Worm (Caenorhabditis elegans): ENCODE results near the gene scl-13.

Gene scl-13

DNA sequence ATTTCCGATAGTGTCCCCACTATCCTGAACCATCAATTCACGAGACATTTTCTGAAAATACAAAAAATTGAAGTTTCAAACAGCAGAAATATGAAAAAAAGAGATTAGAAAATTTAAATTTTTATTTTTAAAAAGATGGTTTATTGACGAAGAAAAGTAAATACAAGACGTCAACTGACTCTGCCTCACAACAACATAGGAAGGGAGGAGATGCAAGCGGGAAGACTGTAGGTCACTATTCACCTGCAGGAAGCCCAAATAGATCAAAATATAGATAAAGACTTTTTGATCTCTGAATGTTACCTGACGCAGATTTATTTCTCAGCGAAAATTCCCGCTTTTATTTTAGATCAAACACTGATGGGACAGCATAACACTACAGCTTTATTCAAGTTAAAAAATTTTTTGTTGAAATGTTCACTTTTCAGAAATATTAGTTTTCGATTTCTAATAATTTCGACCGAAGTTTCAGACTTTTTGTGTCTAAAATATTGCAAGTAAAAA, 35.3 kb downstream of the scl-13 start, which contains the start of gene cysl-3:
Gene cysl-3, minus strand, starts transcription at position 51 of the 504 bp plus-strand sequence.
- TF ChIP-seq tbx-11 (GFP tag; IDR thresholded peaks at IDR 0.05) (no peak), F13C5.2 (tag; optimal IDR thresholded peaks at IDR 0.05) (no peak), tra-4 (tag; optimal IDR thresholded peaks at IDR 0.05) (no peak), ceh-36 (tag; optimal IDR thresholded peaks at IDR 0.05) (no peak), tbx-37 (GFP tag; conservative IDR thresholded peaks at IDR 0.05) (no peak)

DNA sequence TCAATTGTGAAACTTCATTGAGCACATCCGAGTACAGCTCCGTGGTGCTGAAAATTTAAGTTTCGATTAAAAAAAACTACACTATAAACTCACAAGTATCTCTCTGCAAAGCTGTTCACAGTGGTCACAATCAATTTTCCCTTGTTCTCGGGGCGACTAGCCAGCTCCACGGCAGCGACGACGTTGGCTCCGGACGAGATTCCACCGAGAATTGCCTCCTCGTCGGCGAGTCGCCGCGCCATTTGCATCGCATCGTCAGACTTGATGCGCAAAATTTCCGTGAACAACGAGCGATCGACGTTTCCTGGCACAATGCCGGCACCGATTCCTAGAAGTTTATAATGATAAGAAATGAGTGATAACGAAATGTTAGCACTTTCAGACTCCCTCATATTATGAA, 36.8 kb downstream of the scl-13 start:
- no peak for TF ChIP-seq tra-4 (tag; optimal IDR thresholded peaks at IDR 0.05)
- TF ChIP-seq B0310.2 (tag; optimal IDR thresholded peaks at IDR 0.05) = no peak
- TF ChIP-seq flt-1 (GFP tag; IDR thresholded peaks at IDR 0.05) = no peak

DNA sequence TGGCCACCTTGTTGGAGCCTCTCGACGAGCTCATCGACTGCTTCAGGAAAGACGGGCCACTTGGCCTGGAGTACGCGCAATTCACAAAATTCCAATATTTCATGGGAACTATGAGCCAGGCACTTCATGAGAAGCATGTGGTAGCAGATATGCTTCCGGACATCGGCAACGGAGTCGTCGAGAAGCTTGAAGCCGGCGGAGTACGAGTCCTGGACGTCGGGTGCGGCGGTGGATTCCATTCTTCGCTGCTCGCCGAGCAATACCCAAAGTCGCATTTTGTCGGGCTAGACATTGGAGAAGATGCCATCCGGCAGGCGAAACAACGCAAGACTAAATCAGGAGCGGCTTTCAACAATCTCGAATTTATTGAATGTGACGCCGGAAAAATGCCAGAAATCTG, 37.8 kb downstream of the scl-13 start:
- TF ChIP-seq hmg-4 (GFP tag; optimal IDR thresholded peaks at IDR 0.05) (no peak), hnd-1 (tag; optimal IDR thresholded peaks at IDR 0.05) (no peak), ceh-36 (tag; optimal IDR thresholded peaks at IDR 0.05) (no peak), ama-1 (optimal IDR thresholded peaks at IDR 0.05) (no peak), flt-1 (GFP tag; IDR thresholded peaks at IDR 0.05) (no peak), tra-4 (tag; optimal IDR thresholded peaks at IDR 0.05) (no peak), F13C5.2 (tag; optimal IDR thresholded peaks at IDR 0.05) (no peak), scrt-1 (GFP tag; IDR thresholded peaks at IDR 0.05) (no peak), aly-1 (tag; optimal IDR thresholded peaks at IDR 0.05) (no peak), ceh-13 (GFP tag; optimal IDR thresholded peaks at IDR 0.05) (no peak), sea-1 (GFP tag; conservative IDR thresholded peaks at IDR 0.05) (no peak), tbx-11 (GFP tag; IDR thresholded peaks at IDR 0.05) (no peak), tbx-37 (GFP tag; conservative IDR thresholded peaks at IDR 0.05) (no peak), hmbx-1 (tag; optimal IDR thresholded peaks at IDR 0.05) (no peak), pes-1 (GFP tag; IDR thresholded peaks at IDR 0.05) (no peak)

DNA sequence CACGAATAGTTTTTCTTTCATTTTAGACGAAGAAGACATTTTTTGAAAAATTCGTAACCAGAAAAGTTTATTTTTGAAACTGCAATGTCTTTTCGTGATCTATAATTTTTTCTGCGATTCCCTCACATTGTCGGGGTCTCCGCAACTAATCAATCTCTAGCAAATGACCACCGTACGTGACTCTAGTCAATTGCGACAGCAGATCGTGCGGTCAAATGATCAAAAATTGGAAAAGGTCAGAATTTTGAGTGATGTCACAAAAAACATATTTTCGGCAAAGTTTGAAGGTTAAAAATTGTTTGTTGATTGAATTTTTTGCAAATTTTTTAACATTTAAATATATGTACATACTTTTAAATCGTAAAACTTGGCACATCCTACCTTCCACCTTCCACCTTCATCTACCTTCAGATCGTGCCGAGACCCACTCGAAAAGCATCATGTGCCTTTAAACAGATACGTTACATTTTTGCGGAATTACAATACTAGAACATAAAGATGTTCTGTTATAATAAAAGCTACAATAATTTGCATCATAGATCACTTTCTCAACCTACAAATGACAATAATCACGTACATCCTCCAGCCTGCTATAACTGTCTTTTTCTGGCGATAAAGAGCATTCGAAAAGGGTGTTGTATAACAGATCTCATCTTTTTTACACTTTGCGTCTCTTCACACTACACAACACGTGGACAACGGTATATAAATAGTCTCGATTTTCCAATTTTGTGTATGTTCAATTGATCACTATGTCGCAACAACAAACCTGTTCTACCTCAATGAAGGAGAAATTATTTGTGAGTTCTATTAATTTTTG, 39.8 kb downstream of the scl-13 start, which contains the start of the genes R08E5.1 and rips-1:
Gene R08E5.1, minus strand, starts transcription at position 82 of the 820 bp plus-strand sequence.
Gene rips-1, plus strand, starts transcription at position 585 of the 820 bp plus-strand sequence.
- TF ChIP-seq hmbx-1 (tag; optimal IDR thresholded peaks at IDR 0.05) (no peak), hnd-1 (tag; optimal IDR thresholded peaks at IDR 0.05) (no peak), ceh-36 (tag; optimal IDR thresholded peaks at IDR 0.05) (no peak)

DNA sequence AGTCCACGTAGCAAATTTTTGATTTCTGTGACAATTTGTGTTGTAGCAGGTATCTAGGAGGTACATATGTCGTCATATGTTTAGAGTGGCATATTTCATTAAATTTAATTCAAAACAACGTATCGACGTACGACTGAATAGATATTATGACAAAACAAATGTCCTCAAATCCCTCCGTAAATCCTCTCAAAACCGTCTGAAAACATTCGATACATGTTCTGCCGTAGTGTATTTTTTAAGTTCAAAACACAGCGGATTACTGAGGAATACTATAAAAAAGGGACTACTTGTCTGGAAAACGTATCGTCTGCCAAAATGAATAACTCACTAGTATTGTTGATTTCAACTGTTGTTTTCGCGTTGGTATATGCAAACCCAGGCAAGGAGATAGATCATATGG, 43.2 kb downstream of the scl-13 start, which contains the start of gene R08E5.4:
Gene R08E5.4, plus strand, starts transcription at position 301 of the 400 bp plus-strand sequence.
- TF ChIP-seq scrt-1 (GFP tag; IDR thresholded peaks at IDR 0.05) (no peak), hmbx-1 (tag; optimal IDR thresholded peaks at IDR 0.05) (no peak), tbx-11 (GFP tag; IDR thresholded peaks at IDR 0.05) (no peak), hnd-1 (tag; optimal IDR thresholded peaks at IDR 0.05) (no peak), tra-4 (tag; optimal IDR thresholded peaks at IDR 0.05) (no peak), pes-1 (GFP tag; IDR thresholded peaks at IDR 0.05) (no peak), ceh-13 (GFP tag; optimal IDR thresholded peaks at IDR 0.05) (no peak), flt-1 (GFP tag; IDR thresholded peaks at IDR 0.05) (no peak), ceh-36 (tag; optimal IDR thresholded peaks at IDR 0.05) (no peak)

DNA sequence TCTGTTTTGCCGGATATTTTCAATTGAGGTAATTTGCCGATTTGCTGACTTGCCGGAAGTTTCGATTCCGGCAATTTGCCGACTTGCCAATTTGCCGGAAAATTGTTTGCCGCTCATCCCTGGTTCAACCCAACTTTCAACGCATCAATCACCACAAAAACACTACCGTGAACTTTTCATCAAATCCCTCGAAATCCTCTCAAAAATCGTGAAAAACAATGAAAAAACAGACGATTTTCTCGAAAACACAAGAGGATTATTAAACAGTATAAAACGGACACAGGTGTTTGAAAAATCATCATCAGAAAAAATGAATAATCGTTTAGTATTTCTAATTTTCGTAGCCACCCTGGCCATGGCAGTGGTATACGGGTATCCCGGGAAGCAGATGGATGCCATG, 44.5 kb downstream of the scl-13 start, which contains the start of gene Y39H10A.1:
Gene Y39H10A.1, plus strand, starts transcription at position 301 of the 400 bp plus-strand sequence.
- no peak for TF ChIP-seq tra-4 (tag; optimal IDR thresholded peaks at IDR 0.05)
- TF ChIP-seq flt-1 (GFP tag; IDR thresholded peaks at IDR 0.05) = no peak
- TF ChIP-seq hmg-4 (GFP tag; optimal IDR thresholded peaks at IDR 0.05) = no peak
- TF ChIP-seq tbx-37 (GFP tag; conservative IDR thresholded peaks at IDR 0.05) = no peak
- TF ChIP-seq tbx-11 (GFP tag; IDR thresholded peaks at IDR 0.05) = no peak
- TF ChIP-seq ets-7 (tag; optimal IDR thresholded peaks at IDR 0.05) = no peak
- no peak for TF ChIP-seq sea-1 (GFP tag; conservative IDR thresholded peaks at IDR 0.05)
- no peak for TF ChIP-seq ceh-13 (GFP tag; optimal IDR thresholded peaks at IDR 0.05)
- no peak for TF ChIP-seq ceh-36 (tag; optimal IDR thresholded peaks at IDR 0.05)
- no peak for TF ChIP-seq pes-1 (GFP tag; IDR thresholded peaks at IDR 0.05)
- TF ChIP-seq aly-1 (tag; optimal IDR thresholded peaks at IDR 0.05) = no peak
- TF ChIP-seq F13C5.2 (tag; optimal IDR thresholded peaks at IDR 0.05) = no peak
- TF ChIP-seq ama-1 (optimal IDR thresholded peaks at IDR 0.05) = no peak
- no peak for TF ChIP-seq hmbx-1 (tag; optimal IDR thresholded peaks at IDR 0.05)
- no peak for TF ChIP-seq B0310.2 (tag; optimal IDR thresholded peaks at IDR 0.05)
- no peak for TF ChIP-seq hnd-1 (tag; optimal IDR thresholded peaks at IDR 0.05)

DNA sequence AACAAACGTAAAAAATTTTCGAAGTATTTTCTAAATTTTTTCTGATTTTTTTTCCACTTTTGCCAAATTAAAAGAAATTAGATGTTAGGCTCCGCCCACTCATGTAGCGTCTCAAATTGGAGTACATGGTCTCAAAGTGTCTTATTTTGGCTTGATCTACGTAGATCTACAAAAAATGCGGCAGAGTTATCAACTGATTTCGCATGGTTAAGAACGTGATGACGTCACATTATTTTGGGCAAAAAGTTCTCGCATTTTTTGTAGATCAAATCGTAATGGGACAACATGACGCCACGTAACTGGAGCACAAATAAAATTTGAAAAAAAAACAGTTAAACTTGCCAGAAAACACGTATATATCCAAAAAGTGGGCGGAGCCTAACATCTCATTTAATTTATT, 49.6 kb downstream of the scl-13 start:
- TF ChIP-seq ceh-36 (tag; optimal IDR thresholded peaks at IDR 0.05) = no peak
- no peak for TF ChIP-seq ceh-13 (GFP tag; optimal IDR thresholded peaks at IDR 0.05)
- TF ChIP-seq B0310.2 (tag; optimal IDR thresholded peaks at IDR 0.05) = no peak
- TF ChIP-seq ets-7 (tag; optimal IDR thresholded peaks at IDR 0.05) = no peak
- TF ChIP-seq hmg-4 (GFP tag; optimal IDR thresholded peaks at IDR 0.05) = no peak
- TF ChIP-seq hnd-1 (tag; optimal IDR thresholded peaks at IDR 0.05) = no peak
- no peak for TF ChIP-seq tbx-37 (GFP tag; conservative IDR thresholded peaks at IDR 0.05)

DNA sequence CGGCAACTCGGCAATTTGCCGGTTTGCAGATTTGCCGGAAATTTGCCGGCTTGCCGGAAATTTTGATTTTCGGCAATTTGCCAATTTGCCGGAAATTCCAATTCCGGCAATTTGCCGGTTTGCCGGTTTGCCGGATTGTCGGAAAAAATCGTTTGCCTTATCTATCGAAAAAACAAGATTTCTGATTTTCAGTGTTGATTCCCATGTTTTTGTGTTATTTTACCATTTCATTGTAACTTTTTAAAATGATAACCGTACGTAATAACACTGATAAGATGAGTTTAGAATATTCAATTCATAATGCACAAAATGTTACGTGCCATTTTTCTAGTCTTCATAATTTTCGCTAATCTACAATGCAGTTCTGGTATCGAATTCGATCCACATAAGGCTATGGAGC, 50.6 kb downstream of the scl-13 start, which contains the start of gene oac-55:
Gene oac-55, plus strand, starts transcription at position 301 of the 400 bp plus-strand sequence.
- TF ChIP-seq hnd-1 (tag; optimal IDR thresholded peaks at IDR 0.05) (no peak), tbx-11 (GFP tag; IDR thresholded peaks at IDR 0.05) (no peak), F13C5.2 (tag; optimal IDR thresholded peaks at IDR 0.05) (no peak), ets-7 (tag; optimal IDR thresholded peaks at IDR 0.05) (no peak), ceh-13 (GFP tag; optimal IDR thresholded peaks at IDR 0.05) (no peak), sea-1 (GFP tag; conservative IDR thresholded peaks at IDR 0.05) (no peak), ceh-36 (tag; optimal IDR thresholded peaks at IDR 0.05) (no peak)

Measured in whole organism, early embryonic.